Worm (Caenorhabditis elegans) whole organism, L4 larva: ENCODE results near the gene nep-2.

Experiments
- F37D6.2 ChIP-seq: sonication (generic microtip); optimal IDR thresholded peaks from 2 replicates; lab custom pipeline; 2016; ENCODE audit warnings: mild to moderate bottlenecking, missing genetic modification characterization, missing compliant biosample characterization
- F49E8.2 ChIP-seq: sonication (generic microtip); optimal IDR thresholded peaks from 2 replicates; lab custom pipeline; 2016; ENCODE audit warnings: missing compliant biosample characterization, mild to moderate bottlenecking, missing genetic modification characterization, borderline replicate concordance
- R02D3.7 ChIP-seq: fragments of 150-350 bp; sonication (generic microtip); optimal IDR thresholded peaks from 3 replicates; lab custom pipeline; 2014; ENCODE audit warnings: missing biosample characterization, missing genetic modification characterization
- Y5F2A.4 ChIP-seq: fragments of 200-800 bp; sonication (Bioruptor generic); optimal IDR thresholded peaks from 2 replicates; lab custom pipeline; 2018; ENCODE audit warnings: mild to moderate bottlenecking, missing genetic modification characterization, missing compliant biosample characterization
- ZK337.2 ChIP-seq: fragments of 200-800 bp; sonication (Bioruptor generic); IDR thresholded peaks from 2 replicates; pipeline ENCODE4 v1.3.6; 2022; ENCODE audit warnings: missing genetic modification reagents, missing genetic modification characterization, missing compliant biosample characterization
- ZK546.5 ChIP-seq, 2 experiments: sonication (generic microtip); optimal IDR thresholded peaks; 2 replicates each; lab custom pipeline; 2017; ENCODE audit warnings: missing biosample characterization in 2 of 2, missing genetic modification characterization in 2 of 2
- attf-4 ChIP-seq: sonication (generic microtip); optimal IDR thresholded peaks from 3 replicates; lab custom pipeline; 2017; ENCODE audit warnings: missing biosample characterization, missing genetic modification characterization
- ceh-32 ChIP-seq: sonication (generic microtip); optimal IDR thresholded peaks from 2 replicates; lab custom pipeline; 2016; ENCODE audit warnings: mild to moderate bottlenecking, missing genetic modification characterization, missing compliant biosample characterization; ENCODE audit not compliant: poor library complexity
- ceh-44 ChIP-seq: fragments of 200-800 bp; sonication (Bioruptor generic); IDR thresholded peaks from 2 replicates; pipeline ENCODE4 v1.3.6; 2022; ENCODE audit warnings: missing genetic modification reagents, missing genetic modification characterization, missing compliant biosample characterization
- ceh-82 ChIP-seq: sonication (generic microtip); optimal IDR thresholded peaks from 2 replicates; lab custom pipeline; 2017; ENCODE audit warnings: missing biosample characterization, missing genetic modification characterization
- ces-1 ChIP-seq: fragments of 150-350 bp; sonication (generic microtip); optimal IDR thresholded peaks from 4 replicates; lab custom pipeline; 2014; ENCODE audit warnings: missing biosample characterization, missing genetic modification reagents, missing genetic modification characterization
- daf-12 ChIP-seq: fragments of 150-350 bp; optimal IDR thresholded peaks from 2 replicates; lab custom pipeline; 2014; ENCODE audit warnings: missing biosample characterization, missing genetic modification reagents, missing genetic modification characterization
- daf-16 ChIP-seq, 3 experiments: sonication (generic microtip); optimal IDR thresholded peaks; 2 replicates each; lab custom pipeline; 2016 to 2017; ENCODE audit warnings: missing genetic modification characterization in 3 of 3, missing genetic modification reagents in 3 of 3, mild to moderate bottlenecking in 2 of 3, missing compliant biosample characterization in 2 of 3, missing biosample characterization in 1 of 3, moderate library complexity in 1 of 3
- daf-19 ChIP-seq: fragments of 200-800 bp; sonication (Bioruptor generic); conservative IDR thresholded peaks from 2 replicates; pipeline ENCODE4 v1.3.6; 2022; ENCODE audit warnings: missing genetic modification characterization, missing compliant biosample characterization
- dmd-6 ChIP-seq: fragments of 200-800 bp; sonication (Bioruptor generic); IDR thresholded peaks from 2 replicates; pipeline ENCODE4 v1.3.6; 2022; ENCODE audit warnings: missing genetic modification reagents, missing genetic modification characterization, missing compliant biosample characterization
- dpl-1 ChIP-seq: fragments of 150-350 bp; optimal IDR thresholded peaks from 2 replicates; lab custom pipeline; 2014; ENCODE audit warnings: missing biosample characterization, missing genetic modification reagents, missing genetic modification characterization
- duxl-1 ChIP-seq: sonication (generic microtip); optimal IDR thresholded peaks from 2 replicates; lab custom pipeline; 2016; ENCODE audit warnings: mild to moderate bottlenecking, missing genetic modification characterization, moderate library complexity, missing compliant biosample characterization; ENCODE audit not compliant: poor library complexity
- dve-1 ChIP-seq: sonication (generic microtip); optimal IDR thresholded peaks from 2 replicates; lab custom pipeline; 2017; ENCODE audit warnings: antibody characterized with exemption, mild to moderate bottlenecking, missing genetic modification characterization, missing compliant biosample characterization; ENCODE audit not compliant: insufficient read depth
- fkh-10 ChIP-seq: fragments of 150-350 bp; optimal IDR thresholded peaks from 2 replicates; lab custom pipeline; 2014; ENCODE audit warnings: missing biosample characterization, missing genetic modification reagents, missing genetic modification characterization
- gei-8 ChIP-seq: fragments of 200-800 bp; sonication (Bioruptor generic); optimal IDR thresholded peaks from 2 replicates; lab custom pipeline; 2018; ENCODE audit warnings: mild to moderate bottlenecking, missing genetic modification characterization, missing compliant biosample characterization
- hlh-30 ChIP-seq: sonication (generic microtip); optimal IDR thresholded peaks from 2 replicates; lab custom pipeline; 2017; ENCODE audit warnings: antibody characterized with exemption, mild to moderate bottlenecking, missing genetic modification characterization, missing compliant biosample characterization; ENCODE audit not compliant: insufficient read depth
- lin-13 ChIP-seq: fragments of 150-350 bp; optimal IDR thresholded peaks from 2 replicates; lab custom pipeline; 2014; ENCODE audit warnings: missing biosample characterization, missing genetic modification reagents, missing genetic modification characterization
- lir-3 ChIP-seq: sonication (generic microtip); optimal IDR thresholded peaks from 2 replicates; lab custom pipeline; 2016; ENCODE audit warnings: mild to moderate bottlenecking, missing genetic modification characterization, missing compliant biosample characterization
- lsy-2 ChIP-seq, 2 experiments: fragments of 150-350 bp in 1 of 2; sonication (generic microtip) in 1 of 2; optimal IDR thresholded peaks; 2 replicates each; lab custom pipeline; 2014 to 2017; ENCODE audit warnings: missing biosample characterization in 2 of 2, missing genetic modification characterization in 2 of 2
- mdl-1 ChIP-seq, 2 experiments: fragments of 150-350 bp in 1 of 2; sonication (generic microtip) in 1 of 2; optimal IDR thresholded peaks; 2 replicates each; lab custom pipeline; 2014 to 2017; ENCODE audit warnings: missing biosample characterization in 2 of 2, missing genetic modification characterization in 2 of 2
- mdt-29 ChIP-seq: fragments of 200-800 bp; sonication (Bioruptor generic); IDR thresholded peaks from 2 replicates; pipeline ENCODE4 v1.3.6; 2022; ENCODE audit warnings: missing genetic modification reagents, missing genetic modification characterization, missing compliant biosample characterization
- mxl-2 ChIP-seq: fragments of 200-800 bp; sonication (Bioruptor generic); conservative IDR thresholded peaks from 2 replicates; pipeline ENCODE4 v1.3.6; 2022; ENCODE audit warnings: missing genetic modification reagents, missing genetic modification characterization, missing compliant biosample characterization
- mxl-3 ChIP-seq: fragments of 200-800 bp; sonication (Bioruptor generic); optimal IDR thresholded peaks from 2 replicates; lab custom pipeline; 2018; ENCODE audit warnings: mild to moderate bottlenecking, missing genetic modification characterization, missing compliant biosample characterization
- nhr-25 ChIP-seq: sonication (generic microtip); optimal IDR thresholded peaks from 2 replicates; lab custom pipeline; 2017; ENCODE audit warnings: missing genetic modification characterization, mild to moderate bottlenecking, missing compliant biosample characterization, antibody characterized with exemption, moderate library complexity, borderline replicate concordance; ENCODE audit not compliant: insufficient read depth
- nhr-41 ChIP-seq: fragments of 200-800 bp; sonication (Bioruptor generic); IDR thresholded peaks from 2 replicates; pipeline ENCODE4 v1.3.6; 2022; ENCODE audit warnings: missing genetic modification reagents, missing genetic modification characterization, missing compliant biosample characterization
- nhr-76 ChIP-seq: fragments of 150-350 bp; optimal IDR thresholded peaks from 2 replicates; lab custom pipeline; 2014; ENCODE audit warnings: missing biosample characterization, missing genetic modification characterization
- php-3 ChIP-seq: fragments of 200-800 bp; sonication (Bioruptor generic); IDR thresholded peaks from 2 replicates; pipeline ENCODE4 v1.3.6; 2022; ENCODE audit warnings: missing genetic modification reagents, missing genetic modification characterization, missing compliant biosample characterization
- rbr-2 ChIP-seq: sonication (generic microtip); optimal IDR thresholded peaks from 2 replicates; lab custom pipeline; 2016; ENCODE audit warnings: missing genotype, missing genetic modification characterization, missing compliant biosample characterization
- saeg-2 ChIP-seq: fragments of 200-800 bp; sonication (Bioruptor generic); IDR thresholded peaks from 2 replicates; pipeline ENCODE4 v1.3.6; 2022; ENCODE audit warnings: missing genetic modification reagents, missing genetic modification characterization, missing compliant biosample characterization
- sdz-12 ChIP-seq: fragments of 200-800 bp; sonication (Bioruptor generic); optimal IDR thresholded peaks from 2 replicates; lab custom pipeline; 2018; ENCODE audit warnings: mild to moderate bottlenecking, missing genetic modification characterization, missing compliant biosample characterization
- spr-1 ChIP-seq: sonication (generic microtip); optimal IDR thresholded peaks from 2 replicates; lab custom pipeline; 2016; ENCODE audit warnings: mild to moderate bottlenecking, missing genetic modification characterization, missing compliant biosample characterization
- tra-1 ChIP-seq: fragments of 200-800 bp; sonication (Bioruptor generic); IDR thresholded peaks from 2 replicates; pipeline ENCODE4 v1.3.6; 2022; ENCODE audit warnings: missing genetic modification reagents, missing genetic modification characterization, missing compliant biosample characterization
- unc-130 ChIP-seq: sonication (generic microtip); optimal IDR thresholded peaks from 2 replicates; lab custom pipeline; 2016; ENCODE audit warnings: missing genetic modification reagents, missing genetic modification characterization, missing compliant biosample characterization
- unc-62 ChIP-seq, 3 experiments: fragments of 150-350 bp in 1 of 3; sonication (generic microtip); optimal IDR thresholded peaks in 2 of 3; peaks in 1 of 3; 1 replicate in 1 of 3; 2 replicates in 2 of 3; lab custom pipeline; 2014 to 2017; ENCODE audit warnings: missing biosample characterization in 3 of 3, missing genetic modification characterization in 3 of 3, missing genetic modification reagents in 3 of 3, missing genotype in 1 of 3
- vab-7 ChIP-seq: fragments of 200-800 bp; sonication (Bioruptor generic); IDR thresholded peaks from 2 replicates; pipeline ENCODE4 v1.3.6; 2022; ENCODE audit warnings: missing genetic modification reagents, missing genetic modification characterization, missing compliant biosample characterization
- zfp-2 ChIP-seq: sonication (generic microtip); optimal IDR thresholded peaks from 2 replicates; lab custom pipeline; 2016; ENCODE audit warnings: mild to moderate bottlenecking, missing genetic modification characterization, missing compliant biosample characterization

nep-2 gene

DNA sequence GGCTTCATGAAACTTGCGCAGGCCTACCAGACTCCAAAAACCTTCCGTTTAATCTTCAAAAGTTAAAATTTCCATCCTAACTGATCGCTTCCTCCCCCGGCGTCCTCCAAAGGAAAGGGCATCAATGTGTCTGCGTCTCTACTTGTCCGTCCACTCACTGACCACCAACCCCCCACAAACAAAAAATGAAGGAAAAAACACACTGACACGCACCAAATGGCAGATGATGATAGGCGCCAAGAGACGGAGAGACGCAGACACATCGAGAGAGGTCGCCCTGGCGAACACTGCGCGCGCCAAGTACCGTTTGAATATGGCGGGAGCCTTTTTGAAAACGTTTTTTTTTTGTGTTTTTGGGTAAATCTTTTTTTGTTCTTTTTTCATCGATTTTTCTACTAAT is 9.2 kb upstream of the nep-2 start (continued):
- peak; percentile 84 for TF ChIP-seq duxl-1 (tag; lab: Kevin White, UChicago)
- TF ChIP-seq lsy-2 (tag; optimal IDR thresholded peaks at IDR 0.05; lab: Kevin White, UChicago): peak in 1 of 2 experiments; percentile 30
- TF ChIP-seq dve-1 (tag; lab: Kevin White, UChicago): no peak
- no peak for TF ChIP-seq Y5F2A.4 (GFP tag; lab: Kevin White, UChicago)
- no peak for TF ChIP-seq zfp-2 (tag; lab: Kevin White, UChicago)
- no peak for TF ChIP-seq php-3 (GFP tag; lab: Robert Waterston, UW)
- TF ChIP-seq nhr-25 (tag; lab: Kevin White, UChicago): peak; percentile 15
- TF ChIP-seq hlh-30 (tag; lab: Kevin White, UChicago): peak; percentile 46
- no peak for TF ChIP-seq mdt-29 (GFP tag; lab: Robert Waterston, UW)
- 0 out of 2 replicates have a peak, but pooled peaks have one; percentile 8 for TF ChIP-seq dmd-6 (GFP tag; lab: Robert Waterston, UW)
- no peak for TF ChIP-seq nhr-76 (tag; lab: Kevin White, UChicago)
- no peak for TF ChIP-seq nhr-41
- TF ChIP-seq mxl-2 (GFP tag; lab: Robert Waterston, UW): no peak
- TF ChIP-seq ceh-32: no peak
- TF ChIP-seq dpl-1 (GFP tag; lab: Kevin White, UChicago): no peak
- no peak for TF ChIP-seq unc-130 (GFP tag; lab: Kevin White, UChicago)
- TF ChIP-seq mdl-1 (tag; optimal IDR thresholded peaks at IDR 0.05; lab: Kevin White, UChicago): peak; percentile 28 to 37

DNA sequence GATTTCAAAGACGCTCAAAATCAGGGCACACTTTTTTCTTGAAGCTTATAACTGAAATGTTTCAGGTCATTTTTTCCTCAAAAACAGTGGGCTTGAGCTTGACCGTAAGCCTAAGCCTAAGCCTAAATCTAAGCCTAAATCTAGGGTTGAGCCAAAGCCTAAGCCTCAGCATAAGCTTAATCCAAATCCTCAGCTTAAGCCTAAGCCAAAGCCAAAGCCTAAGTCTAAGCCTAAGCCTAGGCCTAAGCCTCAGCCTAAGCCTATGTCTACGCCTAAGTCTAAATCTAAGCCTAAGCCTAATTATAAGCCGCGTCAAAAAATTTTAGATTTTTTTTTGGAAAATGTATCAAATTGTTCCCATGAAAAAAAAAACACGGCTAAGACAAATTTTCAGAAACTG is 8.7 kb upstream of the nep-2 start:
- no peak for TF ChIP-seq daf-19 (GFP tag; lab: Robert Waterston, UW)

DNA sequence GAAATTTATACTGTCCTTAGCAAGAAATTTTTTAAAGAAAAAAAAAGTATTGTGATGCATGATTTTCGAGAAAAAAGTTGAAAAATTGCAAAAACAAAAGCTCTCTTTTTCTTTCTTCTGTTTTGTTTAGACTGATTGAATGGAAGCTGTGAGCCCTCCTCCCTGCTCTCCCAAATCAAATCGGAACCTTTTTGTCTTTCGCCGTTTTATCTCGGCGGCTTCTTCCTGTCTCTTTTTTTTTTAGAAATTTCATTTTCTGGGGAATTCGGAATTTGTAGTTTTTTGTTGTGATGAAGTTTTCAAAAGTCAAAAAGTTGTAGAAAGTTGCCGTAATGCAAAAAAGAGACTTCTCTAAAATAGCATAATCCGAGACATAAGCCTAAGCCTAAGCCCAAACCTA is 5.1 kb upstream of the nep-2 start:
- TF ChIP-seq fkh-10 (GFP tag; lab: Kevin White, UChicago): peak; percentile 6
- no peak for TF ChIP-seq R02D3.7 (tag; lab: Kevin White, UChicago)
- TF ChIP-seq unc-62 (GFP tag; optimal IDR thresholded peaks at IDR 0.05 in 1 of 2; lab: Kevin White, UChicago): peak in 1 of 2 experiments; percentile 56
- TF ChIP-seq unc-62 (tag; optimal IDR thresholded peaks at IDR 0.05; lab: Kevin White, UChicago): no peak
- no peak for TF ChIP-seq saeg-2 (GFP tag; lab: Robert Waterston, UW)
- peak; percentile 8 for TF ChIP-seq ces-1

DNA sequence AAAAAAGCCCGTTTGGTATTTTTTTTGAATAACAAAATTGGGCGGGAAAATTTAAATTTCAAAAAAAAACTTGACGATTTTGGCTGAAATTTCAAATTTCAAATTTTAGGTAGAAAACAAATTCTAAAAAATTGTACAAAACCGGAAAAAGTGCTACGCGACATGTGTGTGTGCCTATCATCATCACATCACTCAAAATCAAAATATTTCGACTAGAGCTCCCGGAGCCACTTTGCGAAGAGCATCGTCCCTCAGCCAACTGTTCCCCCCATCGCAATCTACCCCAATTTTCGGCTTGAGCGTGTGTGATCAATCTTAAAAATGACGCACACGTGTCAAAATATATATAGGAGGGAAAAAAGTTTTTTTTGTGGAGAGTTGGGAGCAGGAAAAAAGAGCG is 1.2 kb upstream of the nep-2 start:
- TF ChIP-seq tra-1: 0 out of 2 replicates have a peak, but pooled peaks have one; percentile 37
- TF ChIP-seq ceh-82 (tag; lab: Kevin White, UChicago): no peak
- no peak for TF ChIP-seq gei-8
- no peak for TF ChIP-seq spr-1

DNA sequence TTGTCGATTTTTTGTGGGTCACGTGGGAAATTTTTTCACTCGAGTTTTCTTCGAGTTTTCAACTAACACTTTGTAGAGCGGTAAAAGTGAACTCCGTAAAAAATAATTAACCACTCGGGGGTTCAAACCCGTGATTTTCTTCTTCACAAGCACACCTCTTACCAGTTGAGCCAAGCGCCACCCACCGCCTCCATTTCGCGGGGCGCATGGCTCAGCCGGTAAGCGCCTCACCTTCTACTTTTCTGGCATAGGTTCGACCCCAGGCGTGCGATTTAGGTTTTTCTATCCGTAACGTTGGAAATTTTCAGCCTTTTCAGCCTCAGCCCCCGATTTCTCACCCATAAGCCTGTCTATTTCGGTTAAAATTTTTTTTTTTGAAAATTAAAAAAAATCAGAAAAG is 3.6 kb downstream of the nep-2 start:
- no peak for TF ChIP-seq ZK337.2
- TF ChIP-seq nhr-41: no peak
- TF ChIP-seq sdz-12 (GFP tag; lab: Kevin White, UChicago): no peak
- no peak for TF ChIP-seq mxl-3 (GFP tag; lab: Kevin White, UChicago)
- no peak for TF ChIP-seq ZK546.5 (tag; optimal IDR thresholded peaks at IDR 0.05; lab: Kevin White, UChicago)
- TF ChIP-seq F37D6.2 (tag; lab: Kevin White, UChicago): no peak
- no peak for TF ChIP-seq daf-16 (GFP tag; optimal IDR thresholded peaks at IDR 0.05; lab: Kevin White, UChicago)
- TF ChIP-seq daf-16 (tag; optimal IDR thresholded peaks at IDR 0.05; lab: Kevin White, UChicago): no peak
- no peak for TF ChIP-seq lir-3
- no peak for TF ChIP-seq rbr-2 (tag; lab: Kevin White, UChicago)
- no peak for TF ChIP-seq vab-7
- no peak for TF ChIP-seq lin-13
- no peak for TF ChIP-seq attf-4 (tag; lab: Kevin White, UChicago)
- TF ChIP-seq F49E8.2: no peak
- TF ChIP-seq daf-12: no peak
- no peak for TF ChIP-seq hlh-30 (tag; lab: Kevin White, UChicago)
- no peak for TF ChIP-seq ceh-44 (GFP tag; lab: Robert Waterston, UW)
